Worm (Caenorhabditis elegans) whole organism, L3 larva: Measurements from ENCODE around the gene C05B5.1.
A peak's percentile ranks its signal among the peaks of the same experiment; 100 is the strongest.

Experiments
- R02D3.7 ChIP-seq: fragments of 150-350 bp; optimal IDR thresholded peaks from 2 replicates; lab custom pipeline; 2014; ENCODE audit warnings: missing biosample characterization, missing genetic modification characterization
- ZK546.5 ChIP-seq: sonication (generic microtip); optimal IDR thresholded peaks from 2 replicates; lab custom pipeline; 2017; ENCODE audit warnings: missing biosample characterization, missing genetic modification characterization
- ama-1 ChIP-seq: fragments of 150-350 bp; optimal IDR thresholded peaks from 2 replicates; lab custom pipeline; 2018
- ceh-16 ChIP-seq: sonication (generic microtip); optimal IDR thresholded peaks from 2 replicates; lab custom pipeline; 2017; ENCODE audit warnings: missing biosample characterization, missing genetic modification characterization
- ceh-82 ChIP-seq: fragments of 150-350 bp; optimal IDR thresholded peaks from 2 replicates; lab custom pipeline; 2014; ENCODE audit warnings: missing biosample characterization, missing genetic modification characterization
- egl-27 ChIP-seq: sonication (generic microtip); optimal IDR thresholded peaks from 4 replicates; lab custom pipeline; 2017; ENCODE audit warnings: missing biosample characterization, missing genetic modification reagents, missing genetic modification characterization
- egl-5 ChIP-seq: fragments of 150-350 bp; optimal IDR thresholded peaks from 2 replicates; lab custom pipeline; 2017; ENCODE audit warnings: missing biosample characterization, missing genetic modification reagents, missing genetic modification characterization, inconsistent platforms
- elt-1 ChIP-seq: fragments of 150-350 bp; optimal IDR thresholded peaks from 2 replicates; lab custom pipeline; 2014; ENCODE audit warnings: missing biosample characterization, missing genetic modification characterization
- eor-1 ChIP-seq, 2 experiments: fragments of 150-350 bp; optimal IDR thresholded peaks; 2 replicates each; lab custom pipeline; 2014 to 2018; ENCODE audit warnings: missing biosample characterization in 2 of 2, missing genetic modification characterization in 2 of 2
- fkh-2 ChIP-seq: fragments of 150-350 bp; optimal IDR thresholded peaks from 2 replicates; lab custom pipeline; 2014; ENCODE audit warnings: missing biosample characterization, missing genetic modification reagents, missing genetic modification characterization
- hmg-11 ChIP-seq: sonication (generic microtip); optimal IDR thresholded peaks from 2 replicates; lab custom pipeline; 2016; ENCODE audit warnings: missing genetic modification characterization, missing compliant biosample characterization
- jun-1 ChIP-seq: fragments of 150-350 bp; optimal IDR thresholded peaks from 2 replicates; lab custom pipeline; 2014; ENCODE audit warnings: missing biosample characterization, missing genetic modification reagents, missing genetic modification characterization
- lin-15B ChIP-seq: fragments of 150-350 bp; optimal IDR thresholded peaks from 2 replicates; lab custom pipeline; 2014; ENCODE audit warnings: missing biosample characterization, missing genetic modification characterization
- lin-39 ChIP-seq: fragments of 150-350 bp; optimal IDR thresholded peaks from 2 replicates; lab custom pipeline; 2018; ENCODE audit warnings: missing biosample characterization, missing genetic modification reagents, missing genetic modification characterization
- mdl-1 ChIP-seq: fragments of 150-350 bp; optimal IDR thresholded peaks from 2 replicates; lab custom pipeline; 2014; ENCODE audit warnings: missing biosample characterization, missing genetic modification characterization
- mml-1 ChIP-seq: fragments of 150-350 bp; sonication (generic microtip); optimal IDR thresholded peaks from 3 replicates; lab custom pipeline; 2014; ENCODE audit warnings: missing biosample characterization, missing genetic modification characterization
- nhr-11 ChIP-seq: fragments of 150-350 bp; optimal IDR thresholded peaks from 2 replicates; lab custom pipeline; 2014; ENCODE audit warnings: missing biosample characterization, missing genetic modification characterization
- nhr-12 ChIP-seq: fragments of 150-350 bp; optimal IDR thresholded peaks from 2 replicates; lab custom pipeline; 2014; ENCODE audit warnings: missing biosample characterization, missing genetic modification characterization
- nhr-23 ChIP-seq: fragments of 150-350 bp; optimal IDR thresholded peaks from 2 replicates; lab custom pipeline; 2014; ENCODE audit warnings: missing biosample characterization, missing genetic modification reagents, missing genetic modification characterization
- nhr-237 ChIP-seq: fragments of 150-350 bp; optimal IDR thresholded peaks from 2 replicates; lab custom pipeline; 2014; ENCODE audit warnings: missing biosample characterization, missing genetic modification characterization
- nhr-25 ChIP-seq: sonication (generic microtip); optimal IDR thresholded peaks from 2 replicates; lab custom pipeline; 2017; ENCODE audit warnings: missing biosample characterization, missing genetic modification characterization
- nhr-28 ChIP-seq: fragments of 150-350 bp; optimal IDR thresholded peaks from 2 replicates; lab custom pipeline; 2014; ENCODE audit warnings: missing biosample characterization, missing genetic modification characterization
- nhr-67 ChIP-seq: fragments of 150-350 bp; optimal IDR thresholded peaks from 2 replicates; lab custom pipeline; 2014; ENCODE audit warnings: missing biosample characterization, missing genetic modification characterization
- nhr-76 ChIP-seq: fragments of 150-350 bp; sonication (generic microtip); optimal IDR thresholded peaks from 5 replicates; lab custom pipeline; 2014; ENCODE audit warnings: missing biosample characterization, missing genetic modification characterization
- nhr-77 ChIP-seq: fragments of 150-350 bp; optimal IDR thresholded peaks from 2 replicates; lab custom pipeline; 2014; ENCODE audit warnings: missing biosample characterization, missing genetic modification characterization
- sea-2 ChIP-seq: fragments of 150-350 bp; sonication (generic microtip); optimal IDR thresholded peaks from 4 replicates; lab custom pipeline; 2014; ENCODE audit warnings: missing biosample characterization, missing genetic modification reagents, missing genetic modification characterization
- skn-1 ChIP-seq: fragments of 150-350 bp; optimal IDR thresholded peaks from 2 replicates; lab custom pipeline; 2014; ENCODE audit warnings: missing biosample characterization, missing genetic modification characterization
- tbx-2 ChIP-seq: sonication (generic microtip); optimal IDR thresholded peaks from 2 replicates; lab custom pipeline; 2016; ENCODE audit warnings: mild to moderate bottlenecking, missing genetic modification characterization, missing compliant biosample characterization
- unc-62 ChIP-seq: fragments of 150-350 bp; sonication (generic microtip); optimal IDR thresholded peaks from 4 replicates; lab custom pipeline; 2014; ENCODE audit warnings: missing biosample characterization, missing genetic modification reagents, missing genetic modification characterization
- zag-1 ChIP-seq: fragments of 150-350 bp; optimal IDR thresholded peaks from 2 replicates; lab custom pipeline; 2014; ENCODE audit warnings: missing biosample characterization, missing genetic modification characterization
- ztf-11 ChIP-seq: fragments of 150-350 bp; optimal IDR thresholded peaks from 2 replicates; lab custom pipeline; 2014; ENCODE audit warnings: missing biosample characterization, missing genetic modification characterization

Gene C05B5.1

ce11 chrIII:9993535-9993934, 5.3 kb upstream of the C05B5.1 start, which contains the start of gene C05B5.4:
Gene C05B5.4, plus strand, starts transcription at chrIII:9993885.
- no peak for TF ChIP-seq nhr-67
- TF ChIP-seq ama-1 (lab: Kevin White, UChicago), result no peak
- no peak for TF ChIP-seq ceh-82
- no peak for TF ChIP-seq egl-27
- no peak for TF ChIP-seq tbx-2 (tag; lab: Kevin White, UChicago)
- TF ChIP-seq sea-2 (GFP tag; lab: Kevin White, UChicago), result no peak
- no peak for TF ChIP-seq unc-62 (GFP tag; lab: Kevin White, UChicago)
- no peak for TF ChIP-seq mml-1 (tag; lab: Kevin White, UChicago)
- TF ChIP-seq lin-15B (tag; lab: Kevin White, UChicago), result no peak
- no peak for TF ChIP-seq nhr-77 (tag; lab: Kevin White, UChicago)
- TF ChIP-seq nhr-23 (tag; lab: Kevin White, UChicago), result no peak
- no peak for TF ChIP-seq nhr-237 (tag; lab: Kevin White, UChicago)
- TF ChIP-seq ZK546.5 (tag; lab: Kevin White, UChicago), result no peak
- TF ChIP-seq, all 47 proteins: peak for 0

- no peak for TF ChIP-seq eor-1 (tag; optimal IDR thresholded peaks at IDR 0.05; lab: Kevin White, UChicago)
- TF ChIP-seq ztf-11 (tag; lab: Kevin White, UChicago), result no peak
- peak; percentile 98 for TF ChIP-seq elt-1 (tag; lab: Kevin White, UChicago)
- TF ChIP-seq egl-27, result no peak
- TF ChIP-seq skn-1 (tag; lab: Kevin White, UChicago), result no peak
- no peak for TF ChIP-seq zag-1
These were observed 3.1 kb upstream of the C05B5.1 start for ce11 chrIII:9991324-9991723.

DNA sequence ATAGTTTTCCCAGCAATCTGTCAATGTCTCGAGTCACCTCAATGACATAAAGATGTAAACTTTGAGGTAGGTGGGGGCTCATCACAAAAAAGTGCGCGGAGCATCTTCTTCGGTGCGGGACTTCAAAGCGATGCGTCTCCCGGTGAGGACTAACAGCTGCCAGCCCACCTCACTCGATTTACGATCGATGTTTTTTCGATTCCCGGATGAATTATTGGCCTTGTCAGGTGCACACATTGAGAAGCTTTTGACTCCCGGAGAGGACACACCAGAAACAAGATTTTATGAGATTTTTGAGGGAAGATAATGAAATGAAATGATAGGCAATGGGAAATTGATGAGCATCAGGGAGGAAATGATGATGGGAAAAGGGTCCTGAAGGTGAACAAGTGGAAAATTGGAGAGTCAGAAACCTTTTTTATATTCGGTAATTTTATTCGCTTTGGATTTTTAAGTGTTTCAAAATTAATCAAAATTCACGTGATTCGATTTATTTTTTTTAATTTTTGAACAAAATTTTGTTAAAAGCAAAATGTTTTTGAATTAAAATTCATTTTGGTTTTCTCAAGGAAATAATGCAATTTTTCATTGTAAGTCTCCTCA, 1.3 kb downstream of the C05B5.1 start, which contains the start of gene C05B5.12:
Gene C05B5.12, plus strand, starts transcription at position 553 of the 603 bp plus-strand sequence.
- TF ChIP-seq egl-5 (tag; lab: Kevin White, UChicago) (peak; percentile 38), sea-2 (GFP tag; lab: Kevin White, UChicago) (no peak), lin-39 (peak; percentile 5)

ce11 chrIII:9985542-9985941, 2.7 kb downstream of the C05B5.1 start:
- TF ChIP-seq mml-1 (tag; lab: Kevin White, UChicago) (no peak), nhr-11 (tag; lab: Kevin White, UChicago) (no peak), nhr-28 (tag; lab: Kevin White, UChicago) (no peak), ztf-11 (tag; lab: Kevin White, UChicago) (no peak), nhr-76 (tag; lab: Kevin White, UChicago) (no peak), eor-1 (tag; optimal IDR thresholded peaks at IDR 0.05; lab: Kevin White, UChicago) (no peak)

DNA sequence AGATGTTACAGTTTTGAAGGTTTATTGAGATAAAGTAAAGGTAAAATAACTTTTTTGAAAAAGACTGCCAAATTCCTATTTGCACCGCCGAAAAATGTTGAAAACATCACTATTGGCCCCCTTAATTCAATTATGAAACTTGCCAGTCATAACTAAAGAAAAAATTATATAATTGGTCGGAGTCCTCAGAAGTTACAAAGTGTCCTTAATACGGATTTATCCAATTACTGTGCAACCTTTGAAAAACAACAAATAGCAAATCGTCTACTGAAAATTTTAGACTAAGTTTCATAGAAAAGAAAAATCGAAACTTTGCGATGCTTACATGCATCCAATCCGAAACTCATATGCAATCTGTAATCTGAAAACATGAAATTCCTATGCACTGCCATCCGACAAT, 3.6 kb downstream of the C05B5.1 start:
- TF ChIP-seq nhr-11 (tag; lab: Kevin White, UChicago) (no peak), nhr-23 (tag; lab: Kevin White, UChicago) (no peak), skn-1 (tag; lab: Kevin White, UChicago) (no peak), nhr-25 (tag; lab: Kevin White, UChicago) (no peak), R02D3.7 (tag; lab: Kevin White, UChicago) (no peak), mdl-1 (tag; lab: Kevin White, UChicago) (no peak), nhr-237 (tag; lab: Kevin White, UChicago) (no peak), elt-1 (tag; lab: Kevin White, UChicago) (no peak)
- TF ChIP-seq, all 47 proteins: peak for 0

ce11 chrIII:9982119-9982642, 6.1 kb downstream of the C05B5.1 start:
- peak; percentile 8 for TF ChIP-seq egl-5 (tag; lab: Kevin White, UChicago)
- no peak for TF ChIP-seq unc-62 (GFP tag; lab: Kevin White, UChicago)

DNA sequence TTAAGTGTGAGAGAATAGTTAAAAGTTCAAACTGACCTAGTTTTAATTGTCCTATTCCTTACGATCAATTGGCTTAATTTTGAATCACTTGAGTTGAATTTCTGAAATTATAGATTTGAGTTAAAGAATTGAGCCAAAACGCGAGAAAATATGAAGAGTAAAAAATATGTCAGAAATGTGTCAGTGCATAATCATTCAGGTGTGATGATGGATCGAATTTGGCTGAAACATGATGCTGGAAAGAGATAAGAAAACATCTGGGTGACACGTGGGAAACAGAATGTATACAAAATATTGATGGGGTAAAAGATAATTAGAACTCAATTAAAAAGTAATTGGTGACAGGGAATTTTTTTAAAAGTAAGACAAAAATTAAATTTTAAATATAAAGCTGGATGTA, 14.5 kb downstream of the C05B5.1 start, which contains the start of gene R10E12.2:
Gene R10E12.2, minus strand, starts transcription at position 101 of the 400 bp plus-strand sequence.
- TF ChIP-seq jun-1 (tag; lab: Kevin White, UChicago) (no peak), nhr-12 (tag; lab: Kevin White, UChicago) (no peak), ceh-16 (tag; lab: Kevin White, UChicago) (no peak), elt-1 (tag; lab: Kevin White, UChicago) (no peak), ceh-82 (no peak), sea-2 (GFP tag; lab: Kevin White, UChicago) (no peak), hmg-11 (tag; lab: Kevin White, UChicago) (no peak), unc-62 (GFP tag; lab: Kevin White, UChicago) (no peak), nhr-67 (no peak), nhr-237 (tag; lab: Kevin White, UChicago) (no peak), lin-39 (no peak), eor-1 (tag; optimal IDR thresholded peaks at IDR 0.05; lab: Kevin White, UChicago) (no peak), nhr-77 (tag; lab: Kevin White, UChicago) (no peak), fkh-2 (tag; lab: Kevin White, UChicago) (no peak)
